Fruit fly (Drosophila melanogaster) whole organism, pupa: Measurements from ENCODE around the gene Zip71B.

ENCODE experiments used
- CG10348 ChIP-seq: fragments of 200-800 bp; sonication (Bioruptor generic); IDR thresholded peaks from 2 replicates; pipeline ENCODE4 v1.3.6; 2022; ENCODE audit warnings: missing biosample characterization, missing genetic modification characterization
- CG12605 ChIP-seq: fragments of 200-800 bp; sonication (Bioruptor generic); IDR thresholded peaks from 2 replicates; pipeline ENCODE4 v1.3.6; 2022; ENCODE audit warnings: missing biosample characterization, missing genetic modification characterization
- CG13204 ChIP-seq: fragments of 200-800 bp; sonication (Bioruptor generic); optimal IDR thresholded peaks from 2 replicates; lab custom pipeline; 2018; ENCODE audit warnings: missing biosample characterization, mild to moderate bottlenecking, missing genetic modification characterization, moderate library complexity
- CG14655 ChIP-seq: fragments of 200-800 bp; sonication (Bioruptor generic); optimal IDR thresholded peaks from 3 replicates; lab custom pipeline; 2017; ENCODE audit warnings: mild to moderate bottlenecking, missing biosample characterization, missing genetic modification reagents, missing genetic modification characterization
- CG15710 ChIP-seq: fragments of 200-800 bp; sonication (Bioruptor generic); optimal IDR thresholded peaks from 2 replicates; lab custom pipeline; 2018; ENCODE audit warnings: missing biosample characterization, mild to moderate bottlenecking, missing genetic modification characterization, moderate library complexity
- CG17806 ChIP-seq: fragments of 200-800 bp; sonication (Bioruptor generic); optimal IDR thresholded peaks from 2 replicates; lab custom pipeline; 2018; ENCODE audit warnings: missing biosample characterization, mild to moderate bottlenecking, missing genetic modification characterization, moderate library complexity
- CG32121 ChIP-seq: fragments of 200-800 bp; sonication (Bioruptor generic); IDR thresholded peaks from 2 replicates; pipeline ENCODE4 v1.3.6; 2022; ENCODE audit warnings: missing biosample characterization, missing genetic modification characterization
- CG34367 ChIP-seq: fragments of 200-800 bp; sonication (Bioruptor generic); optimal IDR thresholded peaks from 2 replicates; lab custom pipeline; 2018; ENCODE audit warnings: missing biosample characterization, mild to moderate bottlenecking, missing genetic modification characterization
- CG4496 ChIP-seq: fragments of 200-800 bp; sonication (Bioruptor generic); IDR thresholded peaks from 3 replicates; pipeline ENCODE4 v1.3.6; 2022; ENCODE audit warnings: missing biosample characterization, missing genetic modification characterization
- CG8159 ChIP-seq: fragments of 200-800 bp; sonication (Bioruptor generic); optimal IDR thresholded peaks from 3 replicates; lab custom pipeline; 2018; ENCODE audit warnings: missing biosample characterization, mild to moderate bottlenecking, missing genetic modification characterization, moderate library complexity
- CG8301 ChIP-seq: fragments of 200-800 bp; sonication (Bioruptor generic); optimal IDR thresholded peaks from 2 replicates; lab custom pipeline; 2018; ENCODE audit warnings: missing biosample characterization, mild to moderate bottlenecking, missing genetic modification characterization
- CG9948 ChIP-seq: fragments of 200-800 bp; sonication (Bioruptor generic); optimal IDR thresholded peaks from 2 replicates; lab custom pipeline; 2018; ENCODE audit warnings: missing biosample characterization, mild to moderate bottlenecking, missing genetic modification characterization, moderate library complexity
- D1 ChIP-seq: fragments of 200-800 bp; sonication (Bioruptor generic); optimal IDR thresholded peaks from 2 replicates; lab custom pipeline; 2018; ENCODE audit warnings: missing biosample characterization, mild to moderate bottlenecking, missing genetic modification characterization, moderate library complexity
- EcR ChIP-seq: fragments of 200-800 bp; sonication (Bioruptor generic); optimal IDR thresholded peaks from 3 replicates; lab custom pipeline; 2019; ENCODE audit warnings: missing biosample characterization, missing genetic modification characterization, mild to moderate bottlenecking, moderate library complexity, missing genetic modification reagents
- Ets98B ChIP-seq: fragments of 200-800 bp; sonication (Bioruptor generic); IDR thresholded peaks from 2 replicates; pipeline ENCODE4 v1.3.6; 2022; ENCODE audit warnings: missing biosample characterization, missing genetic modification characterization
- Pif1A ChIP-seq: fragments of 200-800 bp; sonication (Bioruptor generic); optimal IDR thresholded peaks from 3 replicates; lab custom pipeline; 2016; ENCODE audit warnings: missing biosample characterization, missing genetic modification characterization
- Pif1B ChIP-seq: fragments of 200-800 bp; sonication (Bioruptor generic); optimal IDR thresholded peaks from 3 replicates; lab custom pipeline; 2016; ENCODE audit warnings: missing biosample characterization, missing genetic modification characterization
- Snoo ChIP-seq: fragments of 200-800 bp; sonication (Bioruptor generic); optimal IDR thresholded peaks from 3 replicates; lab custom pipeline; 2017; ENCODE audit warnings: missing biosample characterization, mild to moderate bottlenecking, missing genetic modification characterization, inconsistent platforms
- fd96Ca ChIP-seq: fragments of 200-800 bp; sonication (Bioruptor generic); IDR thresholded peaks from 3 replicates; pipeline ENCODE4 v1.3.6; 2022; ENCODE audit warnings: missing biosample characterization, missing genetic modification characterization
- gl ChIP-seq: fragments of 200-800 bp; sonication (Bioruptor generic); optimal IDR thresholded peaks from 2 replicates; lab custom pipeline; 2018; ENCODE audit warnings: missing biosample characterization, mild to moderate bottlenecking, missing genetic modification characterization
- rn ChIP-seq: fragments of 200-800 bp; sonication (Bioruptor generic); IDR thresholded peaks from 2 replicates; pipeline ENCODE4 v1.3.6; 2022; ENCODE audit warnings: missing biosample characterization, missing genetic modification characterization

The Zip71B gene

DNA sequence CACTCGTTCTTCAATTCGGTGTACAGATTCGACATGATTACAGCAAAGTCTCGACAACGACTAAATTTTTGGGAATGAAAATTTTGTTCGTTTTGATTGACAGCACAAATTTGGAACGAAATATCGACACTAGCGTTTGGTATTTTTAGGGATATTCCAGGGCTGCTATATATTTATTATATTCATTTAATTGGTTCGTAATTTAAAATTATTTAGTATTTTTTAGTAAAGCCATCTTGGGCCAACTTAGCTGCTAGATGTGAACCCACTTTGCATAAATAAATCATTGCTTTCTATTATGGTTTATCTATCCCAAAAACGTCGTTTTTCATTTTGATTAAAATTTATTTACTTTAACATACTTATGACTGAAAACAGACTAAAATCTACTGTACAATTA is 50.4 kb downstream of the Zip71B start, which contains the start of gene Rpn12R:
Gene Rpn12R (minus strand): TSS at position 101 of the 400 bp plus-strand sequence.
- TF ChIP-seq Pif1A (GFP tag; lab: Kevin White, UChicago) (no peak), rn (GFP tag; lab: Robert Waterston, UW) (no peak), CG12605 (GFP tag; lab: Robert Waterston, UW) (no peak), fd96Ca (GFP tag; lab: Robert Waterston, UW) (no peak), CG17806 (tag; lab: Kevin White, UChicago) (no peak), CG8159 (tag; lab: Kevin White, UChicago) (no peak), Pif1B (GFP tag; lab: Kevin White, UChicago) (no peak), CG13204 (GFP tag; lab: Kevin White, UChicago) (no peak), CG8301 (tag; lab: Kevin White, UChicago) (no peak), CG15710 (no peak), EcR (GFP tag; lab: Kevin White, UChicago) (no peak), Ets98B (GFP tag; lab: Robert Waterston, UW) (no peak), CG32121 (GFP tag; lab: Robert Waterston, UW) (no peak), CG4496 (GFP tag; lab: Robert Waterston, UW) (no peak), gl (tag; lab: Kevin White, UChicago) (no peak), CG14655 (GFP tag; lab: Kevin White, UChicago) (no peak)
- TF ChIP-seq, all 21 proteins: peak for 0

DNA sequence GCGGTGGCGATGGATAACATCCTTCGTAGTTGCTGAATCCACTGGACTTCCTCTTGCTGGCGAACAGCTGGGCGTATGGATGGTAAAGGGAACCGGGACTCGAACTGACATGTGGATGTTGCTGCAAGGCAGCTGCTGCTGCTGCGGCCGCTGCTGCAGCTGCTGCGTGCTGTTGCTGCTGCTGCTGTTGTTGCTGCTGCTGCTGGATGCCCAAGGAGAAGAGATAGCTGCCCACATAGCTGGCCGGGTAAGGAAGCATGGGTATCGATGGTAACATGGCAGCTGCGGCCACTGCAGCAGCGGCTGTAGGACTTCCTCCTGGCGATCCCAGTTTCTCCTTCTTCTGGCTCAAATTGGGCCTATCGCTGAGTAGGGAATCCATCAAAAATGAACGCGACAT is 51.4 kb downstream of the Zip71B start:
- no peak for TF ChIP-seq CG13204 (GFP tag; lab: Kevin White, UChicago)
- TF ChIP-seq EcR (GFP tag; lab: Kevin White, UChicago): no peak
- no peak for TF ChIP-seq CG10348 (GFP tag; lab: Robert Waterston, UW)
- no peak for TF ChIP-seq CG8301 (tag; lab: Kevin White, UChicago)
- no peak for TF ChIP-seq CG17806 (tag; lab: Kevin White, UChicago)
- no peak for TF ChIP-seq D1
- no peak for TF ChIP-seq Pif1B (GFP tag; lab: Kevin White, UChicago)
- no peak for TF ChIP-seq Pif1A (GFP tag; lab: Kevin White, UChicago)
- no peak for TF ChIP-seq CG4496 (GFP tag; lab: Robert Waterston, UW)
- TF ChIP-seq CG15710: no peak
- no peak for TF ChIP-seq fd96Ca (GFP tag; lab: Robert Waterston, UW)
- TF ChIP-seq CG32121 (GFP tag; lab: Robert Waterston, UW): no peak
- TF ChIP-seq CG9948 (tag; lab: Kevin White, UChicago): no peak
- TF ChIP-seq CG12605 (GFP tag; lab: Robert Waterston, UW): no peak
- no peak for TF ChIP-seq CG34367 (tag; lab: Kevin White, UChicago)
- no peak for TF ChIP-seq Snoo (tag; lab: Kevin White, UChicago)
- no peak for TF ChIP-seq gl (tag; lab: Kevin White, UChicago)
- TF ChIP-seq Ets98B (GFP tag; lab: Robert Waterston, UW): no peak
- no peak for TF ChIP-seq CG8159 (tag; lab: Kevin White, UChicago)

DNA sequence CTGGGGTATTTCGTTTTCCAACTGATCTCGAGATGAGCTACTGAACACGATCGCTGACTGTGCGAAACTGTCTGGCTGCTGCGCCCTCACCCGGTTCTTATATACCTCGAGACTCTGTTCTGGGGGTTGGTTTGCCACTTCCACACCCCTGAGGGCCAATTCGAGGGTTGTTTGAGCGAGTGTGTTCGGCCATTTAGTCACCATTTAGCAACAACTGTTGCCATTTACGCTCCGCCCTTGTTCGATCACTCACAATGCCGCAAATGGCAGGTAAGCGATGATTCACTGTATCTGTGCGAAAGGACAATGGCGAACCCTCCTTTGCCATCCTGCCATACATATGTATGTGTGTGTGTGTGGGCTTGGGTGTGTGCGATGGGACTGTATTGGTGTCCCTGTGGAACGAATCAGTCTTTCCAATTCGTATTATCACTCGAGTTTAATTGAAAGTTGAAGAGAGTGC is 51.8 kb downstream of the Zip71B start, which contains the start of gene ind:
Gene ind (minus strand): TSS at position 51 of the 463 bp plus-strand sequence.
- TF ChIP-seq CG15710: no peak
- TF ChIP-seq Pif1B (GFP tag; lab: Kevin White, UChicago): no peak
- no peak for TF ChIP-seq CG4496 (GFP tag; lab: Robert Waterston, UW)
- no peak for TF ChIP-seq CG34367 (tag; lab: Kevin White, UChicago)
- TF ChIP-seq CG8301 (tag; lab: Kevin White, UChicago): no peak
- no peak for TF ChIP-seq Snoo (tag; lab: Kevin White, UChicago)
- no peak for TF ChIP-seq CG14655 (GFP tag; lab: Kevin White, UChicago)
- no peak for TF ChIP-seq fd96Ca (GFP tag; lab: Robert Waterston, UW)
- TF ChIP-seq CG13204 (GFP tag; lab: Kevin White, UChicago): no peak

DNA sequence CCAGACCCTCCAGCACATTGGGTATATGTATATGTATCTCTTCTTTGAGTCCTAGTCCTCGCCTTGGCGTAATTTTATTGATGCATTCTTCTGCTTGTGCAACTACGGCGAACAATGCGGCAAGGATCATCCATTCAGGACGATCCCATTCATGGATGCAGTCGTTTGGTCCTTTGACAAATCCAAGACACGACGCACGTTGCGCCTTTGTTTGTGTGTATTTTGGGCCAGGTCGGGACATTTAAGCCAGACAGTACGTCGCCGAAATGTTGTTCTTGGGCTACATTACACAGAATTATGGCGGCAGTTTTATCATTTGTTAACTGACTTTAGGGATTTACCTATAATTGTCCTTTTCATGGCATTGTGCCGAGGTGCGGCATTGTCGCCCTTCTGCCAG is 53.0 kb downstream of the Zip71B start:
- TF ChIP-seq CG14655 (GFP tag; lab: Kevin White, UChicago): no peak
- TF ChIP-seq CG9948 (tag; lab: Kevin White, UChicago): no peak
- no peak for TF ChIP-seq CG15710
- TF ChIP-seq CG8159 (tag; lab: Kevin White, UChicago): no peak
- TF ChIP-seq CG10348 (GFP tag; lab: Robert Waterston, UW): no peak
- no peak for TF ChIP-seq Pif1B (GFP tag; lab: Kevin White, UChicago)
- no peak for TF ChIP-seq D1
- no peak for TF ChIP-seq Snoo (tag; lab: Kevin White, UChicago)
- no peak for TF ChIP-seq fd96Ca (GFP tag; lab: Robert Waterston, UW)
- TF ChIP-seq CG12605 (GFP tag; lab: Robert Waterston, UW): no peak
- TF ChIP-seq CG13204 (GFP tag; lab: Kevin White, UChicago): no peak
- no peak for TF ChIP-seq CG8301 (tag; lab: Kevin White, UChicago)
- no peak for TF ChIP-seq EcR (GFP tag; lab: Kevin White, UChicago)
